Fruit fly (Drosophila melanogaster) whole organism, pupa: ENCODE data around the gene CG14262.

Experiments
- CG10348 ChIP-seq: fragments of 200-800 bp; sonication (Bioruptor generic); IDR thresholded peaks from 2 replicates; pipeline ENCODE4 v1.3.6; 2022; ENCODE audit warnings: missing biosample characterization, missing genetic modification characterization
- CG12605 ChIP-seq: fragments of 200-800 bp; sonication (Bioruptor generic); IDR thresholded peaks from 2 replicates; pipeline ENCODE4 v1.3.6; 2022; ENCODE audit warnings: missing biosample characterization, missing genetic modification characterization
- CG13204 ChIP-seq: fragments of 200-800 bp; sonication (Bioruptor generic); optimal IDR thresholded peaks from 2 replicates; lab custom pipeline; 2018; ENCODE audit warnings: missing biosample characterization, mild to moderate bottlenecking, missing genetic modification characterization, moderate library complexity
- CG14655 ChIP-seq: fragments of 200-800 bp; sonication (Bioruptor generic); optimal IDR thresholded peaks from 3 replicates; lab custom pipeline; 2017; ENCODE audit warnings: mild to moderate bottlenecking, missing biosample characterization, missing genetic modification reagents, missing genetic modification characterization
- CG15710 ChIP-seq: fragments of 200-800 bp; sonication (Bioruptor generic); optimal IDR thresholded peaks from 2 replicates; lab custom pipeline; 2018; ENCODE audit warnings: missing biosample characterization, mild to moderate bottlenecking, missing genetic modification characterization, moderate library complexity
- CG17806 ChIP-seq: fragments of 200-800 bp; sonication (Bioruptor generic); optimal IDR thresholded peaks from 2 replicates; lab custom pipeline; 2018; ENCODE audit warnings: missing biosample characterization, mild to moderate bottlenecking, missing genetic modification characterization, moderate library complexity
- CG32121 ChIP-seq: fragments of 200-800 bp; sonication (Bioruptor generic); IDR thresholded peaks from 2 replicates; pipeline ENCODE4 v1.3.6; 2022; ENCODE audit warnings: missing biosample characterization, missing genetic modification characterization
- CG34367 ChIP-seq: fragments of 200-800 bp; sonication (Bioruptor generic); optimal IDR thresholded peaks from 2 replicates; lab custom pipeline; 2018; ENCODE audit warnings: missing biosample characterization, mild to moderate bottlenecking, missing genetic modification characterization
- CG4496 ChIP-seq: fragments of 200-800 bp; sonication (Bioruptor generic); IDR thresholded peaks from 3 replicates; pipeline ENCODE4 v1.3.6; 2022; ENCODE audit warnings: missing biosample characterization, missing genetic modification characterization
- CG8159 ChIP-seq: fragments of 200-800 bp; sonication (Bioruptor generic); optimal IDR thresholded peaks from 3 replicates; lab custom pipeline; 2018; ENCODE audit warnings: missing biosample characterization, mild to moderate bottlenecking, missing genetic modification characterization, moderate library complexity
- CG8301 ChIP-seq: fragments of 200-800 bp; sonication (Bioruptor generic); optimal IDR thresholded peaks from 2 replicates; lab custom pipeline; 2018; ENCODE audit warnings: missing biosample characterization, mild to moderate bottlenecking, missing genetic modification characterization
- CG9948 ChIP-seq: fragments of 200-800 bp; sonication (Bioruptor generic); optimal IDR thresholded peaks from 2 replicates; lab custom pipeline; 2018; ENCODE audit warnings: missing biosample characterization, mild to moderate bottlenecking, missing genetic modification characterization, moderate library complexity
- D1 ChIP-seq: fragments of 200-800 bp; sonication (Bioruptor generic); optimal IDR thresholded peaks from 2 replicates; lab custom pipeline; 2018; ENCODE audit warnings: missing biosample characterization, mild to moderate bottlenecking, missing genetic modification characterization, moderate library complexity
- EcR ChIP-seq: fragments of 200-800 bp; sonication (Bioruptor generic); optimal IDR thresholded peaks from 3 replicates; lab custom pipeline; 2019; ENCODE audit warnings: missing biosample characterization, missing genetic modification characterization, mild to moderate bottlenecking, moderate library complexity, missing genetic modification reagents
- Ets98B ChIP-seq: fragments of 200-800 bp; sonication (Bioruptor generic); IDR thresholded peaks from 2 replicates; pipeline ENCODE4 v1.3.6; 2022; ENCODE audit warnings: missing biosample characterization, missing genetic modification characterization
- Pif1A ChIP-seq: fragments of 200-800 bp; sonication (Bioruptor generic); optimal IDR thresholded peaks from 3 replicates; lab custom pipeline; 2016; ENCODE audit warnings: missing biosample characterization, missing genetic modification characterization
- Pif1B ChIP-seq: fragments of 200-800 bp; sonication (Bioruptor generic); optimal IDR thresholded peaks from 3 replicates; lab custom pipeline; 2016; ENCODE audit warnings: missing biosample characterization, missing genetic modification characterization
- Snoo ChIP-seq: fragments of 200-800 bp; sonication (Bioruptor generic); optimal IDR thresholded peaks from 3 replicates; lab custom pipeline; 2017; ENCODE audit warnings: missing biosample characterization, mild to moderate bottlenecking, missing genetic modification characterization, inconsistent platforms
- fd96Ca ChIP-seq: fragments of 200-800 bp; sonication (Bioruptor generic); IDR thresholded peaks from 3 replicates; pipeline ENCODE4 v1.3.6; 2022; ENCODE audit warnings: missing biosample characterization, missing genetic modification characterization
- gl ChIP-seq: fragments of 200-800 bp; sonication (Bioruptor generic); optimal IDR thresholded peaks from 2 replicates; lab custom pipeline; 2018; ENCODE audit warnings: missing biosample characterization, mild to moderate bottlenecking, missing genetic modification characterization
- rn ChIP-seq: fragments of 200-800 bp; sonication (Bioruptor generic); IDR thresholded peaks from 2 replicates; pipeline ENCODE4 v1.3.6; 2022; ENCODE audit warnings: missing biosample characterization, missing genetic modification characterization

The CG14262 gene

dm6 chr3R:27263434-27264215, 1.6 kb downstream of the CG14262 start, which contains the start of gene woc:
Gene woc (minus strand): TSS chr3R:27264055.
- peak; percentile 57 for TF ChIP-seq CG17806 (tag; lab: Kevin White, UChicago)
- TF ChIP-seq CG34367 (tag; lab: Kevin White, UChicago) = peak; percentile 71
- TF ChIP-seq EcR (GFP tag; lab: Kevin White, UChicago) = peak; percentile 2
- TF ChIP-seq CG4496 (GFP tag; lab: Robert Waterston, UW) = peak; percentile 81
- peak; percentile 68; the same call in 1 of the 2 replicates for TF ChIP-seq CG12605 (GFP tag; lab: Robert Waterston, UW)
- peak; percentile 87 for TF ChIP-seq gl (tag; lab: Kevin White, UChicago)
- peak; percentile 59 for TF ChIP-seq rn (GFP tag; lab: Robert Waterston, UW)
- 0 out of 2 replicates have a peak, but pooled peaks have one; percentile 59 for TF ChIP-seq CG10348 (GFP tag; lab: Robert Waterston, UW)
- no peak for TF ChIP-seq D1 (tag; lab: Kevin White, UChicago)
- peak; percentile 39 for TF ChIP-seq CG8159 (tag; lab: Kevin White, UChicago)
- TF ChIP-seq Pif1A (GFP tag; lab: Kevin White, UChicago) = peak; percentile 37
- no peak for TF ChIP-seq CG13204 (GFP tag; lab: Kevin White, UChicago)
- TF ChIP-seq Snoo (tag; lab: Kevin White, UChicago) = peak; percentile 65
- peak; percentile 90 for TF ChIP-seq fd96Ca (GFP tag; lab: Robert Waterston, UW)
- peak; percentile 82 for TF ChIP-seq CG8301 (tag; lab: Kevin White, UChicago)
- TF ChIP-seq CG32121 = peak; percentile 82
- TF ChIP-seq CG9948 (tag; lab: Kevin White, UChicago) = peak; percentile 75
- peak; percentile 81 for TF ChIP-seq Ets98B
- peak; percentile 70 for TF ChIP-seq Pif1B (GFP tag; lab: Kevin White, UChicago)
- TF ChIP-seq CG14655 (GFP tag; lab: Kevin White, UChicago) = no peak
- TF ChIP-seq CG15710 (tag; lab: Kevin White, UChicago) = peak; percentile 75

dm6 chr3R:27253921-27254376, 11.3 kb downstream of the CG14262 start:
- TF ChIP-seq CG34367 (tag; lab: Kevin White, UChicago) = peak; percentile 19
- TF ChIP-seq fd96Ca (GFP tag; lab: Robert Waterston, UW) = no peak
- no peak for TF ChIP-seq Pif1B (GFP tag; lab: Kevin White, UChicago)
- TF ChIP-seq EcR (GFP tag; lab: Kevin White, UChicago) = peak; percentile 24
- TF ChIP-seq CG32121 = no peak

dm6 chr3R:27253136-27253920, 11.9 kb downstream of the CG14262 start, which contains the start of gene pll:
Gene pll (minus strand): TSS chr3R:27253182.
- TF ChIP-seq CG34367 (tag; lab: Kevin White, UChicago) (peak; percentile 71), CG14655 (GFP tag; lab: Kevin White, UChicago) (no peak), CG9948 (tag; lab: Kevin White, UChicago) (peak; percentile 64), CG10348 (GFP tag; lab: Robert Waterston, UW) (0 out of 2 replicates have a peak, but pooled peaks have one; percentile 50), fd96Ca (GFP tag; lab: Robert Waterston, UW) (peak; percentile 79), CG4496 (GFP tag; lab: Robert Waterston, UW) (peak; percentile 94), CG32121 (peak; percentile 85), EcR (GFP tag; lab: Kevin White, UChicago) (peak; percentile 59), Pif1B (GFP tag; lab: Kevin White, UChicago) (no peak), CG8301 (tag; lab: Kevin White, UChicago) (peak; percentile 64), CG8159 (tag; lab: Kevin White, UChicago) (peak; percentile 75), CG13204 (GFP tag; lab: Kevin White, UChicago) (no peak), Snoo (tag; lab: Kevin White, UChicago) (peak; percentile 72), Ets98B (peak; percentile 88), D1 (tag; lab: Kevin White, UChicago) (no peak), CG17806 (tag; lab: Kevin White, UChicago) (peak; percentile 76), gl (tag; lab: Kevin White, UChicago) (no peak), CG15710 (tag; lab: Kevin White, UChicago) (peak; percentile 75), Pif1A (GFP tag; lab: Kevin White, UChicago) (no peak), CG12605 (GFP tag; lab: Robert Waterston, UW) (peak; percentile 90), rn (GFP tag; lab: Robert Waterston, UW) (peak; percentile 70; the same call in 1 of the 2 replicates)
- TF ChIP-seq, all 21 proteins: peak for 15

- TF ChIP-seq CG14655 (GFP tag; lab: Kevin White, UChicago) (no peak), CG8159 (tag; lab: Kevin White, UChicago) (no peak), Snoo (tag; lab: Kevin White, UChicago) (no peak), CG13204 (GFP tag; lab: Kevin White, UChicago) (no peak), CG32121 (no peak), CG10348 (GFP tag; lab: Robert Waterston, UW) (no peak), Ets98B (no peak), D1 (tag; lab: Kevin White, UChicago) (no peak), gl (tag; lab: Kevin White, UChicago) (no peak), Pif1B (GFP tag; lab: Kevin White, UChicago) (no peak), CG15710 (tag; lab: Kevin White, UChicago) (no peak), CG12605 (GFP tag; lab: Robert Waterston, UW) (no peak), rn (GFP tag; lab: Robert Waterston, UW) (no peak), CG8301 (tag; lab: Kevin White, UChicago) (no peak)
Measured at dm6 chr3R:27250907-27251306, 14.3 kb downstream of the CG14262 start, which contains the start of the genes TTLL6B and TfIIA-L. Gene TTLL6B (minus strand): TSS chr3R:27251007. Gene TfIIA-L (plus strand): TSS chr3R:27251112.
